Worm (Caenorhabditis elegans) whole organism, young adult: ENCODE data around the gene hpk-1.

Experiments used
- B0336.3 ChIP-seq: fragments of 200-800 bp; sonication (Bioruptor generic); IDR thresholded peaks from 2 replicates; pipeline ENCODE4 v1.3.6; 2022; ENCODE audit warnings: missing genetic modification characterization, missing compliant biosample characterization
- F22D6.2 ChIP-seq: sonication (generic microtip); optimal IDR thresholded peaks from 2 replicates; lab custom pipeline; 2016; ENCODE audit warnings: mild to moderate bottlenecking, missing genetic modification characterization, missing compliant biosample characterization
- F55B11.4 ChIP-seq: sonication (generic microtip); optimal IDR thresholded peaks from 2 replicates; lab custom pipeline; 2016; ENCODE audit warnings: missing compliant biosample characterization, missing genetic modification characterization, borderline replicate concordance; ENCODE audit not compliant: insufficient read depth
- K11D2.4 ChIP-seq: fragments of 200-800 bp; sonication (Bioruptor generic); IDR thresholded peaks from 2 replicates; pipeline ENCODE4 v1.3.6; 2022; ENCODE audit warnings: missing genetic modification reagents, missing genetic modification characterization, missing compliant biosample characterization
- K12H6.12 ChIP-seq: fragments of 200-800 bp; sonication (Bioruptor generic); optimal IDR thresholded peaks from 2 replicates; lab custom pipeline; 2018; ENCODE audit warnings: mild to moderate bottlenecking, missing genetic modification characterization, missing compliant biosample characterization
- aptf-3 ChIP-seq: fragments of 200-800 bp; sonication (Bioruptor generic); IDR thresholded peaks from 2 replicates; pipeline ENCODE4 v1.3.6; 2022; ENCODE audit warnings: missing genetic modification characterization, missing compliant biosample characterization
- attf-5 ChIP-seq: fragments of 200-800 bp; sonication (Bioruptor generic); optimal IDR thresholded peaks from 2 replicates; lab custom pipeline; 2018; ENCODE audit warnings: mild to moderate bottlenecking, missing genetic modification characterization, missing compliant biosample characterization
- attf-6 ChIP-seq: fragments of 200-800 bp; sonication (Bioruptor generic); IDR thresholded peaks from 2 replicates; pipeline ENCODE4 v1.3.6; 2022; ENCODE audit warnings: missing genetic modification reagents, missing genetic modification characterization, missing compliant biosample characterization
- bed-2 ChIP-seq: fragments of 200-800 bp; sonication (Bioruptor generic); IDR thresholded peaks from 2 replicates; pipeline ENCODE4 v1.3.6; 2022; ENCODE audit warnings: missing genetic modification reagents, missing genetic modification characterization, missing compliant biosample characterization
- cebp-1 ChIP-seq, 2 experiments: fragments of 200-800 bp in 1 of 2; sonication (Bioruptor generic) in 1 of 2; sonication (generic microtip) in 1 of 2; IDR thresholded peaks in 1 of 2; optimal IDR thresholded peaks in 1 of 2; 2 replicates each; pipeline versions ENCODE4 v1.3.6 to Lab custom; 2017 to 2022; ENCODE audit warnings: missing compliant biosample characterization in 2 of 2, missing genetic modification characterization in 2 of 2, mild to moderate bottlenecking in 1 of 2, missing genetic modification reagents in 1 of 2, moderate library complexity in 1 of 2
- ceh-27 ChIP-seq: fragments of 200-800 bp; sonication (Bioruptor generic); optimal IDR thresholded peaks from 2 replicates; lab custom pipeline; 2018; ENCODE audit warnings: mild to moderate bottlenecking, missing genetic modification characterization, moderate library complexity, missing compliant biosample characterization
- ceh-58 ChIP-seq: fragments of 200-800 bp; sonication (Bioruptor generic); IDR thresholded peaks from 2 replicates; pipeline ENCODE4 v1.3.6; 2022; ENCODE audit warnings: missing genetic modification characterization, missing compliant biosample characterization
- ceh-91 ChIP-seq: fragments of 200-800 bp; sonication (Bioruptor generic); IDR thresholded peaks from 2 replicates; pipeline ENCODE4 v1.3.6; 2022; ENCODE audit warnings: missing genetic modification reagents, missing genetic modification characterization, missing compliant biosample characterization
- die-1 ChIP-seq: sonication (generic microtip); optimal IDR thresholded peaks from 2 replicates; lab custom pipeline; 2016; ENCODE audit warnings: missing genotype, mild to moderate bottlenecking, missing genetic modification characterization, missing compliant biosample characterization
- dox-1 ChIP-seq: fragments of 200-800 bp; sonication (Bioruptor generic); IDR thresholded peaks from 2 replicates; pipeline ENCODE4 v1.3.6; 2022; ENCODE audit warnings: missing genetic modification reagents, missing genetic modification characterization, missing compliant biosample characterization
- egrh-3 ChIP-seq: fragments of 200-800 bp; sonication (Bioruptor generic); IDR thresholded peaks from 2 replicates; pipeline ENCODE4 v1.3.6; 2022; ENCODE audit warnings: missing genetic modification reagents, missing genetic modification characterization, missing compliant biosample characterization
- ekl-4 ChIP-seq: fragments of 200-800 bp; sonication (Bioruptor generic); IDR thresholded peaks from 2 replicates; pipeline ENCODE4 v1.3.6; 2022; ENCODE audit warnings: missing genetic modification reagents, missing genetic modification characterization, missing compliant biosample characterization
- fkh-3 ChIP-seq: sonication (generic microtip); optimal IDR thresholded peaks from 2 replicates; lab custom pipeline; 2016; ENCODE audit warnings: mild to moderate bottlenecking, missing genetic modification characterization, missing compliant biosample characterization
- him-1 ChIP-seq: sonication (generic microtip); optimal IDR thresholded peaks from 2 replicates; lab custom pipeline; 2016; ENCODE audit warnings: missing genotype, missing genetic modification reagents, missing genetic modification characterization, missing compliant biosample characterization
- hmg-1.2 ChIP-seq: fragments of 200-800 bp; sonication (Bioruptor generic); IDR thresholded peaks from 2 replicates; pipeline ENCODE4 v1.3.6; 2022; ENCODE audit warnings: missing genetic modification reagents, missing genetic modification characterization, missing compliant biosample characterization
- let-526 ChIP-seq: fragments of 200-800 bp; sonication (Bioruptor generic); IDR thresholded peaks from 2 replicates; pipeline ENCODE4 v1.3.6; 2022; ENCODE audit warnings: missing genetic modification reagents, missing genetic modification characterization, missing compliant biosample characterization
- lin-40 ChIP-seq: sonication (generic microtip); optimal IDR thresholded peaks from 2 replicates; lab custom pipeline; 2016; ENCODE audit warnings: missing genetic modification characterization, mild to moderate bottlenecking, missing compliant biosample characterization, missing genotype, missing genetic modification reagents
- lsy-27 ChIP-seq: sonication (generic microtip); optimal IDR thresholded peaks from 2 replicates; lab custom pipeline; 2017; ENCODE audit warnings: missing genetic modification characterization, mild to moderate bottlenecking, missing compliant biosample characterization, antibody characterized with exemption, missing genotype, borderline replicate concordance; ENCODE audit not compliant: insufficient read depth
- mel-28 ChIP-seq: sonication (generic microtip); optimal IDR thresholded peaks from 2 replicates; lab custom pipeline; 2016; ENCODE audit warnings: borderline replicate concordance, mild to moderate bottlenecking, missing genetic modification characterization, missing compliant biosample characterization
- mxl-1 ChIP-seq: sonication (generic microtip); optimal IDR thresholded peaks from 2 replicates; lab custom pipeline; 2016; ENCODE audit warnings: missing genetic modification characterization, missing compliant biosample characterization
- nfya-1 ChIP-seq: sonication (generic microtip); optimal IDR thresholded peaks from 2 replicates; lab custom pipeline; 2017; ENCODE audit warnings: antibody characterized with exemption, missing compliant biosample characterization, missing genetic modification characterization, borderline replicate concordance; ENCODE audit not compliant: insufficient read depth
- nfya-2 ChIP-seq: fragments of 200-800 bp; sonication (Bioruptor generic); IDR thresholded peaks from 2 replicates; pipeline ENCODE4 v1.3.6; 2022; ENCODE audit warnings: missing genetic modification reagents, missing genetic modification characterization, missing compliant biosample characterization
- nhr-120 ChIP-seq: fragments of 200-800 bp; sonication (Bioruptor generic); IDR thresholded peaks from 2 replicates; pipeline ENCODE4 v1.3.6; 2022; ENCODE audit warnings: missing genetic modification characterization, missing compliant biosample characterization
- nhr-27 ChIP-seq: fragments of 200-800 bp; sonication (Bioruptor generic); optimal IDR thresholded peaks from 2 replicates; lab custom pipeline; 2018; ENCODE audit warnings: mild to moderate bottlenecking, missing genetic modification characterization, moderate library complexity, missing compliant biosample characterization
- nhr-80 ChIP-seq: sonication (generic microtip); optimal IDR thresholded peaks from 2 replicates; lab custom pipeline; 2016; ENCODE audit warnings: missing genetic modification characterization, missing compliant biosample characterization
- nhr-90 ChIP-seq: sonication (generic microtip); optimal IDR thresholded peaks from 2 replicates; lab custom pipeline; 2016; ENCODE audit warnings: missing genotype, mild to moderate bottlenecking, missing genetic modification characterization, missing compliant biosample characterization
- pbrm-1 ChIP-seq: fragments of 200-800 bp; sonication (Bioruptor generic); IDR thresholded peaks from 2 replicates; pipeline ENCODE4 v1.3.6; 2022; ENCODE audit warnings: missing genetic modification reagents, missing genetic modification characterization, missing compliant biosample characterization
- pha-4 ChIP-seq: fragments of 150-350 bp; sonication (generic microtip); optimal IDR thresholded peaks from 2 replicates; lab custom pipeline; 2014; ENCODE audit warnings: missing biosample characterization, missing genetic modification reagents, missing genetic modification characterization
- zfh-2 ChIP-seq: fragments of 200-800 bp; sonication (Bioruptor generic); conservative IDR thresholded peaks from 2 replicates; pipeline ENCODE4 v1.3.6; 2022; ENCODE audit warnings: missing genetic modification reagents, missing genetic modification characterization, missing compliant biosample characterization
- ztf-18 ChIP-seq: sonication (generic microtip); optimal IDR thresholded peaks from 2 replicates; lab custom pipeline; 2016; ENCODE audit warnings: missing genotype, mild to moderate bottlenecking, missing genetic modification characterization, missing compliant biosample characterization
- ztf-6 ChIP-seq: fragments of 200-800 bp; sonication (Bioruptor generic); IDR thresholded peaks from 2 replicates; pipeline ENCODE4 v1.3.6; 2022; ENCODE audit warnings: missing genetic modification reagents, missing genetic modification characterization, missing compliant biosample characterization

Gene hpk-1

DNA sequence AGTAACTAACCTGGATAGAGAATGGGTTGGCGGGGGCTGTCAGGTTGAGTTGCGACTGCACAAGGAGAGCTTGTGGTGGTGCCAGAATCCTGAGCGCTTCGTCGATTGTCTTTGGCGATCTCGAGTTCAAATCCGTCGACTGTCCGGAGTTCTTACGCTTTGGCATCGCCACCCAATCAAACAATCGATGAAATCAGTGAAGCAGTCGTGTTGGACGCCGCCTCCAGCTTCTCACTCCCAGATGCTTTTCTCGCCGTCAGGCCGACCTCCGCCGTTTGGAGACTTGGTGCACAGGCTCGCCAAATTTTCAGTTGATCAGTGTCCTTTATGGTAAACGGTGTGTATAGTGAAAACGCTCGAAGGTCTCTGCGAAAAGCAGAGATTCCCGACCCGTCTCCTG is at the start of gene hpk-1, which contains the start of gene F20B6.10:
hpk-1 (minus strand) TSS at position 397 of the 400 bp plus-strand sequence.
F20B6.10 (minus strand) TSS at position 303 of the 400 bp plus-strand sequence.
- TF ChIP-seq zfh-2 (peak; percentile 79), F22D6.2 (tag; lab: Kevin White, UChicago) (no peak), B0336.3 (GFP tag; lab: Robert Waterston, UW) (0 out of 2 replicates have a peak, but pooled peaks have one; percentile 16), nfya-2 (GFP tag; lab: Robert Waterston, UW) (0 out of 2 replicates have a peak, but pooled peaks have one; percentile 23), dox-1 (GFP tag; lab: Robert Waterston, UW) (0 out of 2 replicates have a peak, but pooled peaks have one; percentile 18)

DNA sequence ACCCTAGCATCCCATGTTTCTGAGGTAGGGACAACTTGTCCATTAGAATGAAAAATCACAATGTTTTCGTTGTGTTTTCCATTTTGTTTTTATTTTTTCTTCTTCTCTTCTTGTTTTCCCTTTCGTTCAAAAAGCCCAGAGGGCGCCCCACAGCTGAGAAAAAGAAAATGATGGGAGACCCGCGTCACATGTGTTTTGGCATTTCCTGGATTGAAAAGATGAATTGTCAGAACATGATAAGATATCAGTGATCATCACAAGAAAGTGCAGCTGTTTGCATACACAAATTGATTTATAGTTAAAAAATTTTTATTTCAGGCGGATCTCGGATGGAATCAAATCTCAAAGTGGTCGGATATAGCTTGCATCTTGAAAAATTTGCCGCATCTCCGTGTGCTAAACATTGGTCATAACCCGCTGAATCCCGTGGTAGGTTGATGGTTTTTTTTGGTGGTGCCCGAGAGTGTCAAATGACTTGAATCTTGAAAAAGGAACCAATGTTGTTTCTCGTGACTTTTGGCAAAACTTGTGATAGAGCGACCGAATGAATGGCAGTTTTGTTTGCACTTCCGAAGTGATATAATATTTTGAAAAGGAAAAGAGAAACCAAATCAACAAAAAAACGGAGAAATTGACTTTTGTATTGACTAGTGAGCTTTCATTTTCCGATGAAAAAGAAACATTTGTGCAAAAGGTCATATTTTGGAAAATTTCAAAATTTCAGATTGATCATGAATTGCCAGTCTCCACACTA is 49.3 kb upstream of the hpk-1 start:
- TF ChIP-seq die-1 (tag; lab: Kevin White, UChicago) (no peak), nhr-27 (tag; lab: Kevin White, UChicago) (no peak), pbrm-1 (GFP tag; lab: Robert Waterston, UW) (no peak), pha-4 (peak; percentile 17), cebp-1 (GFP tag; IDR thresholded peaks at IDR 0.05; lab: Robert Waterston, UW) (no peak), cebp-1 (tag; optimal IDR thresholded peaks at IDR 0.05; lab: Kevin White, UChicago) (peak; percentile 47), K11D2.4 (0 out of 2 replicates have a peak, but pooled peaks have one; percentile 36), ceh-58 (GFP tag; lab: Robert Waterston, UW) (no peak), F55B11.4 (tag; lab: Kevin White, UChicago) (no peak), attf-6 (GFP tag; lab: Robert Waterston, UW) (no peak), nhr-80 (tag; lab: Kevin White, UChicago) (no peak), fkh-3 (tag; lab: Kevin White, UChicago) (no peak), attf-5 (peak; percentile 21), let-526 (GFP tag; lab: Robert Waterston, UW) (0 out of 2 replicates have a peak, but pooled peaks have one; percentile 29), dox-1 (GFP tag; lab: Robert Waterston, UW) (0 out of 2 replicates have a peak, but pooled peaks have one; percentile 4)

DNA sequence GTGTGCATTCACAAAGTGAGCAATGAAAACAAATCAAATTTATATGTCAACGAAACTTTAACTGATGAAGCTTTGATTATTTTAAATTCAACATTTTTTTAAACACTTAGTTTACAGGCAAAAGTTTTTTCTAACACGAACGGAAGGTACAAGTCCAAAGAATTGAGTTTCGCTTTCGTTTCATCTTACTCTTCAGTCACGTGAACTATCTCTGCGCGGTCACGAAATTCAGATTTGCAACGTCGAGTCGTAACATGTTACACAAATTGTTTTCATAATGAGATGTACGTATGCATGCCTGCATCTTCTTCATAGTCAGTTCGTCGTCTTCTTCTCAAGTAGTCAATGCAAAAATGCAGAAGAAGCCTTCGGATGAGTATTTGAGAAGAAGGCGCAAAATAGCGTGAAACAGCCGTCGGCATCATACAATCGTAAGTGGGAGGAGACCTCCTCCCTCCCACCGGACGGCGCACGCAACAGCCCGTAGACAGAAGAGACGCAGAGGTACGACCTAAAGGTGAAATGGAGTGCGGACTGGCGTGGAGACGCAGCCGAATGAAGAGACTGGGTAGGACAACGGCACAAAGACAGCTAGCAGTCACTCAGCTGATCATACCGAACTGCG is 48.3 kb upstream of the hpk-1 start, which contains the start of gene coel-1:
coel-1 (plus strand) TSS at position 381 of the 625 bp plus-strand sequence.
- TF ChIP-seq ekl-4 (GFP tag; lab: Robert Waterston, UW) (no peak), ztf-6 (GFP tag; lab: Robert Waterston, UW) (no peak), him-1 (tag; lab: Kevin White, UChicago) (no peak), K12H6.12 (tag; lab: Kevin White, UChicago) (no peak), aptf-3 (GFP tag; lab: Robert Waterston, UW) (no peak), ceh-27 (GFP tag; lab: Kevin White, UChicago) (peak; percentile 52), zfh-2 (peak; percentile 89), ztf-18 (tag; lab: Kevin White, UChicago) (no peak), nhr-80 (tag; lab: Kevin White, UChicago) (peak; percentile 52), F22D6.2 (tag; lab: Kevin White, UChicago) (peak; percentile 3), K11D2.4 (peak; percentile 50; the same call in 1 of the 2 replicates), egrh-3 (GFP tag; lab: Robert Waterston, UW) (peak; percentile 77), lsy-27 (tag; lab: Kevin White, UChicago) (no peak), fkh-3 (tag; lab: Kevin White, UChicago) (no peak), nfya-1 (tag; lab: Kevin White, UChicago) (no peak), attf-5 (peak; percentile 16), cebp-1 (GFP tag; IDR thresholded peaks at IDR 0.05; lab: Robert Waterston, UW) (no peak), cebp-1 (tag; optimal IDR thresholded peaks at IDR 0.05; lab: Kevin White, UChicago) (peak; percentile 60), ceh-91 (no peak), mxl-1 (tag; lab: Kevin White, UChicago) (no peak), nhr-90 (tag; lab: Kevin White, UChicago) (peak; percentile 3), hmg-1.2 (GFP tag; lab: Robert Waterston, UW) (peak; percentile 64; the same call in 1 of the 2 replicates), mel-28 (tag; lab: Kevin White, UChicago) (no peak), lin-40 (tag; lab: Kevin White, UChicago) (peak; percentile 35), nhr-120 (GFP tag; lab: Robert Waterston, UW) (no peak), bed-2 (GFP tag; lab: Robert Waterston, UW) (0 out of 2 replicates have a peak, but pooled peaks have one; percentile 26)
- TF ChIP-seq, all 124 proteins: peak for 12
